Worm (Caenorhabditis elegans) whole organism, late embryonic: ENCODE results near the gene C16C8.18.

Experiments used
- C08G9.2 ChIP-seq: sonication (generic microtip); optimal IDR thresholded peaks from 2 replicates; lab custom pipeline; 2016; ENCODE audit warnings: mild to moderate bottlenecking, missing genetic modification characterization, moderate library complexity, missing compliant biosample characterization
- K02D7.2 ChIP-seq: sonication (generic microtip); optimal IDR thresholded peaks from 2 replicates; lab custom pipeline; 2017; ENCODE audit warnings: mild to moderate bottlenecking, missing genetic modification characterization, missing compliant biosample characterization
- K09A11.1 ChIP-seq: sonication (generic microtip); optimal IDR thresholded peaks from 2 replicates; lab custom pipeline; 2017; ENCODE audit warnings: antibody characterized with exemption, mild to moderate bottlenecking, missing genetic modification characterization, missing compliant biosample characterization; ENCODE audit not compliant: insufficient read depth
- T23F11.4 ChIP-seq: fragments of 200-800 bp; sonication (Bioruptor generic); optimal IDR thresholded peaks from 2 replicates; lab custom pipeline; 2018; ENCODE audit warnings: mild to moderate bottlenecking, missing genetic modification characterization, missing compliant biosample characterization
- Y22D7AL.16 ChIP-seq: sonication (generic microtip); optimal IDR thresholded peaks from 2 replicates; lab custom pipeline; 2016; ENCODE audit warnings: missing genetic modification characterization, missing compliant biosample characterization
- ama-1 ChIP-seq: fragments of 150-350 bp; optimal IDR thresholded peaks from 2 replicates; lab custom pipeline; 2014
- ceh-14 ChIP-seq: sonication (generic microtip); optimal IDR thresholded peaks from 2 replicates; lab custom pipeline; 2016; ENCODE audit warnings: missing genotype, missing genetic modification characterization, missing compliant biosample characterization
- ceh-18 ChIP-seq: sonication (generic microtip); optimal IDR thresholded peaks from 2 replicates; lab custom pipeline; 2016; ENCODE audit warnings: missing genetic modification characterization, missing compliant biosample characterization
- ceh-19 ChIP-seq: fragments of 200-800 bp; sonication (Bioruptor generic); optimal IDR thresholded peaks from 2 replicates; lab custom pipeline; 2018; ENCODE audit warnings: mild to moderate bottlenecking, missing genetic modification characterization, missing compliant biosample characterization
- ceh-22 ChIP-seq: sonication (generic microtip); optimal IDR thresholded peaks from 2 replicates; lab custom pipeline; 2017; ENCODE audit warnings: missing biosample characterization, missing genetic modification characterization
- ceh-30 ChIP-seq: fragments of 150-350 bp; optimal IDR thresholded peaks from 2 replicates; lab custom pipeline; 2014; ENCODE audit warnings: missing biosample characterization, missing genetic modification characterization
- ceh-48 ChIP-seq: sonication (generic microtip); optimal IDR thresholded peaks from 2 replicates; lab custom pipeline; 2016; ENCODE audit warnings: missing genetic modification characterization, inconsistent platforms, missing compliant biosample characterization
- ceh-6 ChIP-seq: fragments of 200-800 bp; sonication (Bioruptor generic); optimal IDR thresholded peaks from 2 replicates; lab custom pipeline; 2018; ENCODE audit warnings: mild to moderate bottlenecking, missing genetic modification characterization, missing compliant biosample characterization
- ceh-9 ChIP-seq: sonication (generic microtip); optimal IDR thresholded peaks from 2 replicates; lab custom pipeline; 2016; ENCODE audit warnings: mild to moderate bottlenecking, missing genetic modification characterization, inconsistent platforms, missing compliant biosample characterization
- dmd-4 ChIP-seq: sonication (generic microtip); optimal IDR thresholded peaks from 2 replicates; lab custom pipeline; 2016; ENCODE audit warnings: borderline replicate concordance, missing genetic modification characterization, missing compliant biosample characterization
- elt-2 ChIP-seq: sonication (generic microtip); optimal IDR thresholded peaks from 2 replicates; lab custom pipeline; 2016; ENCODE audit warnings: missing genetic modification reagents, missing genetic modification characterization, missing compliant biosample characterization
- elt-4 ChIP-seq: sonication (generic microtip); optimal IDR thresholded peaks from 2 replicates; lab custom pipeline; 2016; ENCODE audit warnings: missing genetic modification characterization, missing compliant biosample characterization
- ets-4 ChIP-seq: sonication (generic microtip); optimal IDR thresholded peaks from 2 replicates; lab custom pipeline; 2016; ENCODE audit warnings: missing genetic modification characterization, missing compliant biosample characterization
- eyg-1 ChIP-seq: sonication (generic microtip); optimal IDR thresholded peaks from 2 replicates; lab custom pipeline; 2016; ENCODE audit warnings: missing genotype, missing genetic modification characterization, missing compliant biosample characterization
- fax-1 ChIP-seq: sonication (generic microtip); optimal IDR thresholded peaks from 2 replicates; lab custom pipeline; 2016; ENCODE audit warnings: missing genotype, missing genetic modification characterization, missing compliant biosample characterization
- hlh-15 ChIP-seq: sonication (generic microtip); optimal IDR thresholded peaks from 2 replicates; lab custom pipeline; 2016; ENCODE audit warnings: missing genetic modification characterization, missing compliant biosample characterization
- hlh-30 ChIP-seq: sonication (generic microtip); optimal IDR thresholded peaks from 2 replicates; lab custom pipeline; 2017; ENCODE audit warnings: antibody characterized with exemption, missing genetic modification characterization, missing compliant biosample characterization; ENCODE audit not compliant: insufficient read depth
- hlh-8 ChIP-seq: sonication (generic microtip); optimal IDR thresholded peaks from 2 replicates; lab custom pipeline; 2016; ENCODE audit warnings: missing genotype, missing genetic modification characterization, missing compliant biosample characterization
- lim-6 ChIP-seq: sonication (generic microtip); optimal IDR thresholded peaks from 2 replicates; lab custom pipeline; 2016; ENCODE audit warnings: missing genetic modification characterization, missing compliant biosample characterization
- nfya-1 ChIP-seq: sonication (generic microtip); optimal IDR thresholded peaks from 2 replicates; lab custom pipeline; 2017; ENCODE audit warnings: missing genetic modification characterization, mild to moderate bottlenecking, missing compliant biosample characterization, antibody characterized with exemption, moderate library complexity
- nhr-11 ChIP-seq: fragments of 150-350 bp; optimal IDR thresholded peaks from 2 replicates; lab custom pipeline; 2014; ENCODE audit warnings: missing biosample characterization, missing genetic modification characterization
- nhr-232 ChIP-seq: sonication (generic microtip); optimal IDR thresholded peaks from 2 replicates; lab custom pipeline; 2016; ENCODE audit warnings: missing genetic modification characterization, missing compliant biosample characterization
- npax-4 ChIP-seq: sonication (generic microtip); optimal IDR thresholded peaks from 2 replicates; lab custom pipeline; 2016; ENCODE audit warnings: missing genetic modification characterization, missing compliant biosample characterization
- pag-3 ChIP-seq: sonication (generic microtip); optimal IDR thresholded peaks from 2 replicates; lab custom pipeline; 2016; ENCODE audit warnings: missing compliant biosample characterization, missing genetic modification characterization, borderline replicate concordance
- pax-1 ChIP-seq: fragments of 150-350 bp; optimal IDR thresholded peaks from 2 replicates; lab custom pipeline; 2014; ENCODE audit warnings: missing biosample characterization, missing genetic modification characterization
- pha-2 ChIP-seq: sonication (generic microtip); optimal IDR thresholded peaks from 2 replicates; lab custom pipeline; 2017; ENCODE audit warnings: mild to moderate bottlenecking, missing genetic modification characterization, missing compliant biosample characterization
- pha-4 ChIP-seq: fragments of 150-350 bp; optimal IDR thresholded peaks from 2 replicates; lab custom pipeline; 2018; ENCODE audit warnings: missing biosample characterization, missing genetic modification reagents, missing genetic modification characterization
- pqm-1 ChIP-seq: sonication (generic microtip); optimal IDR thresholded peaks from 2 replicates; lab custom pipeline; 2016; ENCODE audit warnings: missing genetic modification characterization, missing compliant biosample characterization
- pros-1 ChIP-seq: fragments of 150-350 bp; optimal IDR thresholded peaks from 2 replicates; lab custom pipeline; 2014; ENCODE audit warnings: missing biosample characterization, missing genetic modification reagents, missing genetic modification characterization
- ref-2 ChIP-seq: sonication (generic microtip); optimal IDR thresholded peaks from 2 replicates; lab custom pipeline; 2016; ENCODE audit warnings: missing genetic modification characterization, missing compliant biosample characterization
- rnt-1 ChIP-seq: sonication (generic microtip); optimal IDR thresholded peaks from 2 replicates; lab custom pipeline; 2016; ENCODE audit warnings: missing genetic modification characterization, missing compliant biosample characterization
- sox-2 ChIP-seq: fragments of 200-800 bp; sonication (Bioruptor generic); IDR thresholded peaks from 2 replicates; pipeline ENCODE4 v1.3.6; 2022; ENCODE audit warnings: missing genetic modification reagents, missing genetic modification characterization, missing compliant biosample characterization
- sox-4 ChIP-seq: sonication (generic microtip); optimal IDR thresholded peaks from 2 replicates; lab custom pipeline; 2017; ENCODE audit warnings: mild to moderate bottlenecking, missing genetic modification characterization, inconsistent platforms, missing compliant biosample characterization
- tbx-7 ChIP-seq: sonication (generic microtip); optimal IDR thresholded peaks from 2 replicates; lab custom pipeline; 2016; ENCODE audit warnings: missing genotype, missing genetic modification characterization, missing compliant biosample characterization
- unc-3 ChIP-seq, 2 experiments: fragments of 200-800 bp in 1 of 2; sonication (Bioruptor generic) in 1 of 2; sonication (generic microtip) in 1 of 2; conservative IDR thresholded peaks in 1 of 2; optimal IDR thresholded peaks in 1 of 2; 2 replicates each; pipeline versions ENCODE4 v1.3.6 to Lab custom; 2016 to 2022; ENCODE audit warnings: missing compliant biosample characterization in 2 of 2, missing genetic modification characterization in 2 of 2, missing genetic modification reagents in 1 of 2
- unc-42 ChIP-seq: sonication (generic microtip); optimal IDR thresholded peaks from 2 replicates; lab custom pipeline; 2016; ENCODE audit warnings: missing genotype, missing genetic modification characterization, missing compliant biosample characterization
- unc-55 ChIP-seq: sonication (generic microtip); optimal IDR thresholded peaks from 2 replicates; lab custom pipeline; 2017; ENCODE audit warnings: missing biosample characterization, missing genetic modification reagents, missing genetic modification characterization
- zip-5 ChIP-seq: sonication (generic microtip); optimal IDR thresholded peaks from 2 replicates; lab custom pipeline; 2016; ENCODE audit warnings: missing genetic modification characterization, missing compliant biosample characterization
- ztf-16 ChIP-seq: sonication (generic microtip); optimal IDR thresholded peaks from 2 replicates; lab custom pipeline; 2017; ENCODE audit warnings: missing genetic modification characterization, missing compliant biosample characterization

The C16C8.18 gene

DNA sequence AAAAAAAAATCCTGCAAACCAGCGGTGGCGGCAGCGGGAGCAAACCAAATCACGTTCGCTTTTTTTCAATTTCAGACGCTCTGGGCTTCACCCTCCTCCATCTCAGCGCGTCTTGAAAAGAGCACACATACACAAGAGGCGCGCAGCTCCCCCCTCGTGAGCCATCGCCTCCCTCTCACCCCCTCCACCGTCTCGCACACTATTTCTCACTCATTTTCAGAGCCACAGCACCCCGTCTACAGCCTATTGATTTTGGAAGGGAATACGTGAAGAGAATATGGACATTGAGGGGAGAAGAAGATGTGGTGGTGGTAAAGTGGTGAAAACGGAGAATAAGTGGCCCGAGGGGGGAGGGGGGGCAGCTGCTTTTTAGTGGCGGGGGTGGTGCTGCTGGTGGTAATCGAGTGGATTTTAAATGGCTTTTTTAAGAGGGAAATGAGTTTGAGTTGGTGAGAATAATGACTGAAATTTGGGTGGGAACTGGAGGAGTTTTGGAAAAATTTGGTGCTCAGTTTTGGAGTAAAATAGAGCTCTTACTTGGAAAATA lies 1.3 kb upstream of the C16C8.18 start:
- TF ChIP-seq pros-1 (no peak), T23F11.4 (GFP tag; lab: Kevin White, UChicago) (no peak), ceh-18 (tag; lab: Kevin White, UChicago) (no peak), unc-55 (GFP tag; lab: Kevin White, UChicago) (no peak), ceh-14 (tag; lab: Kevin White, UChicago) (no peak), eyg-1 (tag; lab: Kevin White, UChicago) (no peak), ztf-16 (tag; lab: Kevin White, UChicago) (no peak), rnt-1 (no peak), ceh-9 (tag; lab: Kevin White, UChicago) (no peak), tbx-7 (tag; lab: Kevin White, UChicago) (no peak), Y22D7AL.16 (tag; lab: Kevin White, UChicago) (no peak), hlh-30 (tag; lab: Kevin White, UChicago) (peak; percentile 28), lim-6 (no peak), sox-2 (GFP tag; lab: Robert Waterston, UW) (no peak), C08G9.2 (no peak), pag-3 (tag; lab: Kevin White, UChicago) (no peak), zip-5 (no peak), sox-4 (tag; lab: Kevin White, UChicago) (peak; percentile 17), hlh-8 (tag; lab: Kevin White, UChicago) (no peak), pha-4 (tag; lab: Kevin White, UChicago) (no peak), ceh-48 (tag; lab: Kevin White, UChicago) (peak; percentile 85), unc-3 (GFP tag; conservative IDR thresholded peaks at IDR 0.05; lab: Robert Waterston, UW) (no peak), unc-3 (tag; optimal IDR thresholded peaks at IDR 0.05; lab: Kevin White, UChicago) (peak; percentile 11), ref-2 (tag; lab: Kevin White, UChicago) (no peak), ceh-6 (no peak), unc-42 (tag; lab: Kevin White, UChicago) (no peak), ceh-22 (no peak), hlh-15 (no peak), dmd-4 (tag; lab: Kevin White, UChicago) (no peak), K09A11.1 (tag; lab: Kevin White, UChicago) (no peak), nhr-11 (tag; lab: Kevin White, UChicago) (no peak), ama-1 (lab: Kevin White, UChicago) (no peak), nhr-232 (tag; lab: Kevin White, UChicago) (no peak), ets-4 (tag; lab: Kevin White, UChicago) (no peak), K02D7.2 (tag; lab: Kevin White, UChicago) (no peak), fax-1 (tag; lab: Kevin White, UChicago) (no peak), npax-4 (tag; lab: Kevin White, UChicago) (no peak), pha-2 (no peak), nfya-1 (tag; lab: Kevin White, UChicago) (peak; percentile 8), pqm-1 (tag; lab: Kevin White, UChicago) (no peak), elt-2 (tag; lab: Kevin White, UChicago) (no peak), ceh-19 (GFP tag; lab: Kevin White, UChicago) (peak; percentile 49)
- TF ChIP-seq, all 69 proteins: peak for 6

DNA sequence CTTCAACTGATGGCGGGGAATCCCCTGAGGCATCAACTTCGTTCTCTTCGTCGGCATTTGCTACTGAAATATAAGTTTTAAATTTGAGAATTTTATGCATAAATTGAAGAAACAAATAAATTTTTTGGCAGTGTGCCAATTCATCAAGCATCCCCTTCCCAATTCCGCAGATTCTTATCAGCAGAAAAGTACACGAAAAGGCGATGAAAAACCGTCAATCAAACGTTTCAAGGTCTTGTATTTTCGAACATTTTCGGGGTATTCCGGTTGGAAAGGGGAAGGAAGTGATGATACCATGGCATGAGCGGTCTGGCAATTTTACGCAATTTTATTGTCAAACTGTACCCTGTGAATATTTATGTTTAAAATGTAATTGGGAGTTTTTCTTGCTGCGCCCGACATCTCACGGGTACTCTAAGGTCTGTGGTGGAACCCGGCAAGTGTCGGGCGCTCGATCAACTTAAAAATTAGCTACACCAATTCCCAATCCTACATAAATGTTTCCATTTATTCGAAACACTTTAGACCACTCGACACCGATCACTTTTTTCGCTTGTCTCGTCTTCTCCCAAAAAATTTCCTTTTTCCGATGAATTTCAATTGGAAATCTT lies 5.5 kb downstream of the C16C8.18 start:
- no peak for TF ChIP-seq hlh-15
- TF ChIP-seq pros-1 = no peak
- TF ChIP-seq pax-1 = no peak
- no peak for TF ChIP-seq hlh-30 (tag; lab: Kevin White, UChicago)
- no peak for TF ChIP-seq unc-55 (GFP tag; lab: Kevin White, UChicago)
- no peak for TF ChIP-seq ceh-30
- no peak for TF ChIP-seq dmd-4 (tag; lab: Kevin White, UChicago)
- no peak for TF ChIP-seq elt-4 (tag; lab: Kevin White, UChicago)
